Fruit fly (Drosophila melanogaster) whole organism, larva: ENCODE measurements around the gene CG4267.

Experiments
- noc ChIP-seq: fragments of 200-800 bp; sonication (Bioruptor generic); optimal IDR thresholded peaks from 3 replicates; lab custom pipeline; 2019; ENCODE audit warnings: missing biosample characterization, mild to moderate bottlenecking, missing genetic modification characterization, moderate library complexity

CG4267 gene

dm6 chr2L:2206066-2206465 lies 36.1 kb upstream of the CG4267 start, which contains the start of gene CG31668:
CG31668 (minus strand) TSS chr2L:2206166.
- no peak for TF ChIP-seq noc (tag; lab: Kevin White, UChicago)

dm6 chr2L:2209002-2209401 lies 33.2 kb upstream of the CG4267 start, which contains the start of gene CG33124:
CG33124 (minus strand) TSS chr2L:2209102.
- no peak for TF ChIP-seq noc (tag; lab: Kevin White, UChicago)

dm6 chr2L:2212478-2212877 lies 29.7 kb upstream of the CG4267 start, which contains the start of gene CG15385:
CG15385 (minus strand) TSS chr2L:2212571.
- no peak for TF ChIP-seq noc (tag; lab: Kevin White, UChicago)

dm6 chr2L:2214004-2214403 lies 28.2 kb upstream of the CG4267 start, which contains the start of the genes Uch and CG34174:
Uch (minus strand) TSS chr2L:2214211.
CG34174 (plus strand) TSS chr2L:2214266.
- peak; percentile 5 for TF ChIP-seq noc (tag; lab: Kevin White, UChicago)

dm6 chr2L:2216065-2216464 lies 26.1 kb upstream of the CG4267 start, which contains the start of gene daed:
daed (minus strand) TSS chr2L:2216311.
- TF ChIP-seq noc (tag; lab: Kevin White, UChicago) = no peak

- peak; percentile 19 for TF ChIP-seq noc (tag; lab: Kevin White, UChicago)
Measured at dm6 chr2L:2217067-2217684, 25.0 kb upstream of the CG4267 start, which contains the start of the genes CG15386, CG42371 and mio. CG15386 (minus strand) TSS chr2L:2217246. CG42371 (minus strand) TSS chr2L:2217246. mio (plus strand) TSS chr2L:2217290.

- TF ChIP-seq noc (tag; lab: Kevin White, UChicago) = peak; percentile 41
Measured at dm6 chr2L:2220573-2221332, 21.4 kb upstream of the CG4267 start, which contains the start of gene papi. papi (plus strand) TSS chr2L:2220748.

dm6 chr2L:2221649-2222150 lies 20.5 kb upstream of the CG4267 start:
- TF ChIP-seq noc (tag; lab: Kevin White, UChicago) = peak; percentile 100

- no peak for TF ChIP-seq noc (tag; lab: Kevin White, UChicago)
Measured at dm6 chr2L:2222377-2222776, 19.8 kb upstream of the CG4267 start.

- peak; percentile 88 for TF ChIP-seq noc (tag; lab: Kevin White, UChicago)
Measured at dm6 chr2L:2226259-2227121, 15.7 kb upstream of the CG4267 start, which contains the start of the genes CG15387 and sau. CG15387 (minus strand) TSS chr2L:2226294. sau (plus strand) TSS chr2L:2226342.

- TF ChIP-seq noc (tag; lab: Kevin White, UChicago) = peak; percentile 12
Measured at dm6 chr2L:2227316-2227715, 14.9 kb upstream of the CG4267 start.

dm6 chr2L:2228179-2228849 lies 13.9 kb upstream of the CG4267 start:
- TF ChIP-seq noc (tag; lab: Kevin White, UChicago) = peak; percentile 7

dm6 chr2L:2236722-2237121 lies 5.5 kb upstream of the CG4267 start, which contains the start of gene Sec24CD:
Sec24CD (minus strand) TSS chr2L:2236844.
- TF ChIP-seq noc (tag; lab: Kevin White, UChicago) = no peak

- TF ChIP-seq noc (tag; lab: Kevin White, UChicago) = no peak
Measured at dm6 chr2L:2238151-2238550, 4.0 kb upstream of the CG4267 start, which contains the start of gene Tengl3. Tengl3 (minus strand) TSS chr2L:2238251.
